Worm (Caenorhabditis elegans) whole organism, early embryonic: ENCODE measurements around the gene R52.4.
"Not testable (repeated sequence)": the region's sequence is repeated elsewhere in the genome, so short reads cannot be mapped to it uniquely, and the experiment has no call there.

Experiments
- B0310.2 ChIP-seq: sonication (generic microtip); optimal IDR thresholded peaks from 2 replicates; lab custom pipeline; 2016; ENCODE audit warnings: mild to moderate bottlenecking, missing genetic modification characterization, missing compliant biosample characterization
- F13C5.2 ChIP-seq: sonication (generic microtip); optimal IDR thresholded peaks from 2 replicates; lab custom pipeline; 2017; ENCODE audit warnings: mild to moderate bottlenecking, missing genetic modification characterization, inconsistent platforms, missing compliant biosample characterization
- aly-1 ChIP-seq: sonication (generic microtip); optimal IDR thresholded peaks from 2 replicates; lab custom pipeline; 2016; ENCODE audit warnings: missing genetic modification characterization, missing compliant biosample characterization
- ama-1 ChIP-seq: fragments of 150-350 bp; optimal IDR thresholded peaks from 2 replicates; lab custom pipeline; 2014
- ceh-13 ChIP-seq: fragments of 200-800 bp; sonication (Bioruptor generic); optimal IDR thresholded peaks from 2 replicates; lab custom pipeline; 2018; ENCODE audit warnings: mild to moderate bottlenecking, missing genetic modification characterization, missing compliant biosample characterization
- ceh-36 ChIP-seq: sonication (generic microtip); optimal IDR thresholded peaks from 2 replicates; lab custom pipeline; 2016; ENCODE audit warnings: missing genetic modification characterization, inconsistent platforms, missing compliant biosample characterization
- ets-7 ChIP-seq: sonication (generic microtip); optimal IDR thresholded peaks from 2 replicates; lab custom pipeline; 2016; ENCODE audit warnings: missing genotype, missing genetic modification characterization, missing compliant biosample characterization
- flt-1 ChIP-seq: fragments of 200-800 bp; sonication (Bioruptor generic); IDR thresholded peaks from 2 replicates; pipeline ENCODE4 v1.3.6; 2022; ENCODE audit warnings: missing genetic modification characterization, missing compliant biosample characterization
- hmbx-1 ChIP-seq: sonication (generic microtip); optimal IDR thresholded peaks from 2 replicates; lab custom pipeline; 2016; ENCODE audit warnings: mild to moderate bottlenecking, missing genetic modification characterization, missing compliant biosample characterization
- hmg-4 ChIP-seq: fragments of 200-800 bp; sonication (Bioruptor generic); optimal IDR thresholded peaks from 2 replicates; lab custom pipeline; 2018; ENCODE audit warnings: mild to moderate bottlenecking, missing genetic modification characterization, missing compliant biosample characterization
- hnd-1 ChIP-seq: sonication (generic microtip); optimal IDR thresholded peaks from 2 replicates; lab custom pipeline; 2016; ENCODE audit warnings: missing genetic modification characterization, missing compliant biosample characterization
- pes-1 ChIP-seq: fragments of 200-800 bp; sonication (Bioruptor generic); IDR thresholded peaks from 2 replicates; pipeline ENCODE4 v1.3.6; 2022; ENCODE audit warnings: missing genetic modification reagents, missing genetic modification characterization, missing compliant biosample characterization
- scrt-1 ChIP-seq: fragments of 200-800 bp; sonication (Bioruptor generic); IDR thresholded peaks from 2 replicates; pipeline ENCODE4 v1.3.6; 2022; ENCODE audit warnings: missing genetic modification characterization, missing compliant biosample characterization
- sea-1 ChIP-seq: fragments of 200-800 bp; sonication (Bioruptor generic); conservative IDR thresholded peaks from 2 replicates; pipeline ENCODE4 v1.3.6; 2022; ENCODE audit warnings: missing genetic modification characterization, missing compliant biosample characterization
- tbx-11 ChIP-seq: fragments of 200-800 bp; sonication (Bioruptor generic); IDR thresholded peaks from 2 replicates; pipeline ENCODE4 v1.3.6; 2022; ENCODE audit warnings: missing genetic modification characterization, missing compliant biosample characterization
- tbx-37 ChIP-seq: fragments of 200-800 bp; sonication (Bioruptor generic); conservative IDR thresholded peaks from 2 replicates; pipeline ENCODE4 v1.3.6; 2022; ENCODE audit warnings: missing genetic modification reagents, missing genetic modification characterization, missing compliant biosample characterization
- tra-4 ChIP-seq: sonication (generic microtip); optimal IDR thresholded peaks from 2 replicates; lab custom pipeline; 2017; ENCODE audit warnings: missing genetic modification characterization, missing compliant biosample characterization

The R52.4 gene

DNA sequence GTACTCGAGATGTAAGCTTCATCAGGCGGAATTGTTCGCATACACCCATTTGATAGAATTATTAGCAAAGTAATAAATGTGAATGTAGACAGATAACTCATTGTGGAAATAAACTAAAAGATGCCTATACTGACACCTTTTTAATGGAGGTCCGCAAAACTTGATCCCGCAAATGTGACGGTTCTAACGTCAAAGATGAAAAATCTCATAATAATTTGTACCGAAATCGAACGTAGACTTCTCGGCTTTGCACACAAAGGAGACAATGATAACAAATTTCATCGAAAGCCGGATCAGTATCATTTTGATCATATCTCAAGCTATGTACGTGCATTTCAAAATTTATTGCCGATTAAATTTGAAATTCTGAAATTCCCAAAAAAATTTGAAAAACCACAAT is at the start of gene R52.4:
Gene R52.4 (minus strand): TSS at position 101 of the 400 bp plus-strand sequence.
- TF ChIP-seq ets-7 (tag; lab: Kevin White, UChicago) (no peak), hmbx-1 (tag; lab: Kevin White, UChicago) (no peak), ama-1 (lab: Kevin White, UChicago) (no peak), ceh-36 (tag; lab: Kevin White, UChicago) (no peak), ceh-13 (GFP tag; lab: Kevin White, UChicago) (no peak), tbx-11 (GFP tag; lab: Robert Waterston, UW) (no peak), tbx-37 (GFP tag; lab: Robert Waterston, UW) (no peak), scrt-1 (GFP tag; lab: Robert Waterston, UW) (no peak), F13C5.2 (tag; lab: Kevin White, UChicago) (no peak), sea-1 (GFP tag; lab: Robert Waterston, UW) (no peak), aly-1 (tag; lab: Kevin White, UChicago) (no peak), hnd-1 (no peak), pes-1 (GFP tag; lab: Robert Waterston, UW) (no peak), B0310.2 (tag; lab: Kevin White, UChicago) (no peak), tra-4 (tag; lab: Kevin White, UChicago) (no peak), hmg-4 (GFP tag; lab: Kevin White, UChicago) (no peak)

DNA sequence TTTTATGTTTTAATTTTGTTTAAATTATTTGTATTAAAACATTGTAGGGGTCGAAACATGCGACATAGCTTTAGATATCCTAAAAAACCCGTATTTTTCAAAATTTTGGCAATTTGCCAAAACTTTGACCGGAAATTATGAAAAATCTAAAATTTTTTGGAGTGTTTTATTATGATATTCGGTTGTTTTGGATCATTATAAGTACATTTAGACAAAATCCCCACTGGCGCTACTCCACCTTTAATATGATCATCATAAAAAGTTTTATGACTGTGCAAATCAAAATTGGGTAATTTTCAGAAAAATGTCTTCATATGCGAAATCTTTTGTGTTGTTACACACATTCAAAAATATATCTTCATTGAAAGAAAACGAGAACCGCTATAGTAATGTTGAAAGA is 45.5 kb upstream of the R52.4 start, which contains the start of gene math-18:
Gene math-18 (plus strand): TSS at position 301 of the 400 bp plus-strand sequence.
- not testable (repeated sequence) for TF ChIP-seq hmbx-1, ets-7, ceh-36 (tag; lab: Kevin White, UChicago)

DNA sequence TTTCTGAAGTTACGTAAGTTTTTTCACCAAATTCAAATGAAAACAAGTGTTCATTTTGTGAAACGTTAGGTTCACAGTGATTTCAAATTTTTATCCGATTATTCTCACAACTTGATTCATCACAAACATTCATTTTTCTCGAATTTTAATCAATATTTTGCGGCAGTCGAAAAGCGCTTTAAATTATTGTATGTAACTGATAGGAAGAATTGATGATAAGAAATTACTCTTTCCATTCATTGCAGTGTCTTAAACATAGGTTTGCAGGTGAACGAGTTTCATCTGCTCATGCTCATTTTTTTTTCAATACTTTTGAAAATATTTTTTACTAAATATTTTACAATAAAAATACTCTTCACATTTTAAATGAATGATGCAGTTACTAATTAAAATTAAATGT is 44.3 kb upstream of the R52.4 start:
- TF ChIP-seq sea-1 (GFP tag; lab: Robert Waterston, UW) = no peak
- TF ChIP-seq ceh-36 (tag; lab: Kevin White, UChicago) = no peak
- TF ChIP-seq B0310.2 (tag; lab: Kevin White, UChicago) = no peak
- no peak for TF ChIP-seq tbx-37 (GFP tag; lab: Robert Waterston, UW)
- no peak for TF ChIP-seq scrt-1 (GFP tag; lab: Robert Waterston, UW)
- TF ChIP-seq hmbx-1 (tag; lab: Kevin White, UChicago) = no peak
- no peak for TF ChIP-seq hnd-1
- TF ChIP-seq ets-7 (tag; lab: Kevin White, UChicago) = no peak
- no peak for TF ChIP-seq F13C5.2 (tag; lab: Kevin White, UChicago)
- TF ChIP-seq aly-1 (tag; lab: Kevin White, UChicago) = no peak
- TF ChIP-seq ceh-13 (GFP tag; lab: Kevin White, UChicago) = no peak
- no peak for TF ChIP-seq tbx-11 (GFP tag; lab: Robert Waterston, UW)
- TF ChIP-seq hmg-4 (GFP tag; lab: Kevin White, UChicago) = no peak

DNA sequence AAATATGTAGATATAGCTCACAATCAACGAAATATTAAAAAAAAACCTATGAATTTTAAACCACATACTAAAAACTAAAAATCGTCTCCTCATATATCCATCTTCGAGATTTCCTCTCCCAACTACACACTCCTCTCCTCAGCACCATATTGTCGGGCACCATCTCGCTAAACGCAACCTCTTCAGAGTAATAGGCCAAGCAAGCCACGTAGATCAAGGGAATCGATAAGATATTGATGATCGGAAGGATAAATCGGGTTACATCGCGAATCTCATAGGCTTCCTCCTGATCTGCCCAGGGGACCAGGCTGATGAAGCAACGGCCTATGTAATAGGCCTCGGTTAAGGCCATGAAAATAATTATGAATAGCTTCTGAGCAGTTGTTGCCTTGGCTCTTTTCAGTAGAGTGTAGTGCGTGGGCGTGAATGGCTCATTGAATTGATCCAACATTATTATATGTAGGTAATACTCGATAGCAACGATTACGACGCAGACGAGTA is 42.3 kb upstream of the R52.4 start, which contains the start of the genes C40A11.7 and C40A11.8:
Gene C40A11.7 (minus strand): TSS at position 101 of the 501 bp plus-strand sequence.
Gene C40A11.8 (minus strand): TSS at position 451 of the 501 bp plus-strand sequence.
- TF ChIP-seq tra-4 (tag; lab: Kevin White, UChicago) (no peak), scrt-1 (GFP tag; lab: Robert Waterston, UW) (no peak), hmbx-1 (tag; lab: Kevin White, UChicago) (no peak)

DNA sequence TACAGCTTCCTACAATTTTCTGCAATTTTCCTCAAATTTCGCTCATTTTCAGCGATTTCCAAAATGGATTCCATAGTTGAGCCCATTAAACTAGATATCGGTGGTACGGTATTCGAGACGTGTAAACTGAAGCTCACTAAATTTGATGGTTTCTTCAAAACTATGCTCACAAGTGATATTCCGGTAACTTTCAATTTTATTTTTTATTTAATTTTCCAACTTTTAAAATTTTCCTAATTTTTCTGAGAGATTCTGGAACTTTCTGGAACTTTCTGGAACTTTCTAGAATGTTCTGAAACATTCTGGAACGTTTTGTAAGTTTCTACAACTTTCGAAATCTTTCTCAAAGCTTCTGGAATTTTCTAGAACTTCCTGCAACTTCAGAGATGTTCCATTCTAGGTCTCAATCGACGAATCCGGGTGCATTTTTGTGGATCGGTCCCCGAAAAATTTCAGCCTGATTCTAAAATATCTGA is 38.7 kb upstream of the R52.4 start, which contains the start of gene C40A11.2:
Gene C40A11.2 (plus strand): TSS at position 51 of the 476 bp plus-strand sequence.
- TF ChIP-seq pes-1 (GFP tag; lab: Robert Waterston, UW) (no peak), hmbx-1 (tag; lab: Kevin White, UChicago) (no peak), tra-4 (tag; lab: Kevin White, UChicago) (no peak), ets-7 (tag; lab: Kevin White, UChicago) (no peak), ceh-13 (GFP tag; lab: Kevin White, UChicago) (no peak), tbx-37 (GFP tag; lab: Robert Waterston, UW) (no peak), hnd-1 (no peak), scrt-1 (GFP tag; lab: Robert Waterston, UW) (no peak), tbx-11 (GFP tag; lab: Robert Waterston, UW) (no peak), flt-1 (GFP tag; lab: Robert Waterston, UW) (no peak), B0310.2 (tag; lab: Kevin White, UChicago) (no peak), aly-1 (tag; lab: Kevin White, UChicago) (no peak), hmg-4 (GFP tag; lab: Kevin White, UChicago) (no peak), ama-1 (lab: Kevin White, UChicago) (no peak), sea-1 (GFP tag; lab: Robert Waterston, UW) (no peak)

DNA sequence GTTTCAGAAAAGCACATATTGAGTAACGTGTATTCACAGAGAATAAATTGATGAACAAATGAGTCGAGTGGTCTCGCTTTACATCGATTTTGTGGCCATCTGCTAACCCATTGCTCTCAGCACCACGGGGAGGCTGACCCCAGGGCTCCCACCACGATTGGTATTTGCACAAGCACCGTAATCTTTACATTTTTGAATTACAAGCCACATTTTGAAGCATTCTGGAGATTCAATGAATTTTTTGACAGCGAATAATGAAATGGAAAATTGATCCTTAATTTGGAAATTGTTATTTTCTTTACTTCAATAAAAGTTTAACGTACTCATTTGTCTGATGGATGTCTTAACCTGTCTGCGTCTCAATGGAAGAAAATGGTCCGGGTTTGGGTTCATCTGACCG is 37.4 kb upstream of the R52.4 start, which contains the start of gene C40A11.6:
Gene C40A11.6 (minus strand): TSS at position 101 of the 400 bp plus-strand sequence.
- no peak for TF ChIP-seq ama-1 (lab: Kevin White, UChicago)
- no peak for TF ChIP-seq pes-1 (GFP tag; lab: Robert Waterston, UW)
- no peak for TF ChIP-seq ceh-13 (GFP tag; lab: Kevin White, UChicago)
- no peak for TF ChIP-seq hmbx-1 (tag; lab: Kevin White, UChicago)
- no peak for TF ChIP-seq tbx-37 (GFP tag; lab: Robert Waterston, UW)
- no peak for TF ChIP-seq sea-1 (GFP tag; lab: Robert Waterston, UW)
- TF ChIP-seq hnd-1 = no peak
- no peak for TF ChIP-seq flt-1 (GFP tag; lab: Robert Waterston, UW)
- no peak for TF ChIP-seq scrt-1 (GFP tag; lab: Robert Waterston, UW)
- TF ChIP-seq ceh-36 (tag; lab: Kevin White, UChicago) = no peak
- TF ChIP-seq F13C5.2 (tag; lab: Kevin White, UChicago) = no peak
- no peak for TF ChIP-seq aly-1 (tag; lab: Kevin White, UChicago)

DNA sequence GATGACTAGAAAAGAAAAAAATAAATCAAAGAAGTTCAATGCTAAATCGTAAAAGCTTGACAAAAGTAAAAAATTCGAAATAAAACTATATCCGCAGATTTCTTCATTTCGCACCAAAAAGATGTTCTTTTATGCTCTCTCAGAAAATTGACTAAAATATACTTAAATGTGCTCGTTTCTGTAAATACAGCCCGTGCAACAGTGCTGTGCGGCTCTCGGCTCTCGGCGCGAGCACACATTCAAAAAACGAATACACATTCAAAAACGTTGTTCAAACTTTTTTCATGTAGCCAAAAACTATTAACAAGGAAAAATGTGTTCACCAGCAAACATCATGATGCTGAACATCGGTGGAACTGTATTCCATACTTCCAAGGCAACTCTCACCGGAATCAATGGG is 32.6 kb upstream of the R52.4 start, which contains the start of gene C40A11.3:
Gene C40A11.3 (plus strand): TSS at position 301 of the 400 bp plus-strand sequence.
- no peak for TF ChIP-seq B0310.2 (tag; lab: Kevin White, UChicago)
- no peak for TF ChIP-seq aly-1 (tag; lab: Kevin White, UChicago)
